Fruit fly (Drosophila melanogaster) whole organism, wandering third instar larva: ENCODE data around the gene CG13311.
A peak's percentile ranks its signal among the peaks of the same experiment; 100 is the strongest.

ENCODE experiments used
- Abd-B ChIP-seq: fragments of >200 bp; optimal IDR thresholded peaks from 2 replicates; lab custom pipeline; 2017; ENCODE audit warnings: missing biosample characterization, missing genetic modification characterization
- CG32264 ChIP-seq: fragments of 200-800 bp; sonication (Bioruptor generic); optimal IDR thresholded peaks from 2 replicates; lab custom pipeline; 2016; ENCODE audit warnings: missing biosample characterization, missing genetic modification characterization
- CG9705 ChIP-seq: fragments of 200-800 bp; sonication (Bioruptor generic); optimal IDR thresholded peaks from 2 replicates; lab custom pipeline; 2018; ENCODE audit warnings: missing biosample characterization, mild to moderate bottlenecking, missing genetic modification characterization
- CrebA ChIP-seq: fragments of 200-800 bp; sonication (Bioruptor generic); optimal IDR thresholded peaks from 2 replicates; lab custom pipeline; 2016; ENCODE audit warnings: missing biosample characterization, mild to moderate bottlenecking, missing genetic modification characterization, borderline replicate concordance
- Dfd ChIP-seq: fragments of >200 bp; optimal IDR thresholded peaks from 2 replicates; lab custom pipeline; 2017; ENCODE audit warnings: missing biosample characterization, missing genetic modification characterization
- Dif ChIP-seq: fragments of 200-275, 200-300 bp; sonication (Bioruptor generic); optimal IDR thresholded peaks from 2 replicates; lab custom pipeline; 2018; ENCODE audit warnings: missing biosample characterization, missing genetic modification characterization; ENCODE audit not compliant: partially characterized antibody
- GATAd ChIP-seq: sonication (Bioruptor generic); optimal IDR thresholded peaks from 2 replicates; lab custom pipeline; 2016; ENCODE audit warnings: missing biosample characterization, missing genetic modification characterization
- HLH106 ChIP-seq: fragments of 200-800 bp; optimal IDR thresholded peaks from 3 replicates; lab custom pipeline; 2019; ENCODE audit warnings: missing biosample characterization, mild to moderate bottlenecking, missing genetic modification characterization, moderate library complexity
- Hnf4 ChIP-seq: fragments of 200-800 bp; sonication (Bioruptor generic); optimal IDR thresholded peaks from 2 replicates; lab custom pipeline; 2016; ENCODE audit warnings: missing biosample characterization, mild to moderate bottlenecking, missing genetic modification characterization
- Hr78 ChIP-seq: fragments of >200 bp; optimal IDR thresholded peaks from 2 replicates; lab custom pipeline; 2017; ENCODE audit warnings: missing biosample characterization, missing genetic modification characterization
- Hr83 ChIP-seq: fragments of 200-300 bp; sonication (Bioruptor generic); optimal IDR thresholded peaks from 2 replicates; lab custom pipeline; 2016; ENCODE audit warnings: missing biosample characterization, mild to moderate bottlenecking, missing genetic modification characterization, moderate library complexity; ENCODE audit not compliant: poor library complexity, severe bottlenecking
- Jra ChIP-seq: sonication (Bioruptor generic); optimal IDR thresholded peaks from 2 replicates; lab custom pipeline; 2016; ENCODE audit warnings: missing biosample characterization, missing genetic modification characterization
- Mio ChIP-seq: sonication (Bioruptor generic); optimal IDR thresholded peaks from 2 replicates; lab custom pipeline; 2016; ENCODE audit warnings: missing biosample characterization, missing genetic modification characterization
- Myc ChIP-seq: fragments of >200 bp; optimal IDR thresholded peaks from 2 replicates; lab custom pipeline; 2017
- N ChIP-seq: fragments of >200 bp; optimal IDR thresholded peaks from 2 replicates; lab custom pipeline; 2018; ENCODE audit warnings: missing biosample characterization, missing external identifiers, missing genetic modification characterization
- OdsH ChIP-seq: fragments of 200-800 bp; sonication (Bioruptor generic); optimal IDR thresholded peaks from 2 replicates; lab custom pipeline; 2016; ENCODE audit warnings: missing biosample characterization, mild to moderate bottlenecking, missing genetic modification characterization
- Rel ChIP-seq, 2 experiments: fragments of 200-800 bp; sonication (Bioruptor generic) in 1 of 2; optimal IDR thresholded peaks; 2 replicates in 1 of 2; 3 replicates in 1 of 2; lab custom pipeline; 2016 to 2019; ENCODE audit warnings: mild to moderate bottlenecking in 2 of 2, missing biosample characterization in 2 of 2, missing genetic modification characterization in 2 of 2, moderate library complexity in 1 of 2
- Sp1 ChIP-seq: fragments of 200-800 bp; sonication (Bioruptor generic); optimal IDR thresholded peaks from 3 replicates; lab custom pipeline; 2019; ENCODE audit warnings: missing biosample characterization, mild to moderate bottlenecking, missing genetic modification characterization, moderate library complexity
- Vsx2 ChIP-seq: fragments of 200-300, 225-300 bp; sonication (Bioruptor generic); optimal IDR thresholded peaks from 2 replicates; lab custom pipeline; 2018; ENCODE audit warnings: missing biosample characterization, missing genetic modification characterization; ENCODE audit not compliant: partially characterized antibody
- br ChIP-seq: fragments of 200-800 bp; sonication (Bioruptor generic); optimal IDR thresholded peaks from 2 replicates; lab custom pipeline; 2016; ENCODE audit warnings: missing biosample characterization, missing genetic modification characterization
- brk ChIP-seq: fragments of 200-800 bp; sonication (Bioruptor generic); optimal IDR thresholded peaks from 2 replicates; lab custom pipeline; 2016; ENCODE audit warnings: missing biosample characterization, mild to moderate bottlenecking, missing genetic modification characterization
- dmrt93B ChIP-seq: fragments of 200-800 bp; sonication (Bioruptor generic); optimal IDR thresholded peaks from 2 replicates; lab custom pipeline; 2018; ENCODE audit warnings: missing biosample characterization, mild to moderate bottlenecking, missing genetic modification characterization
- dsf ChIP-seq: sonication (Bioruptor generic); optimal IDR thresholded peaks from 2 replicates; lab custom pipeline; 2016; ENCODE audit warnings: missing biosample characterization, missing genetic modification characterization, borderline replicate concordance
- ey ChIP-seq: fragments of 200-800 bp; sonication (Bioruptor generic); optimal IDR thresholded peaks from 2 replicates; lab custom pipeline; 2016; ENCODE audit warnings: missing biosample characterization, missing genetic modification characterization
- foxo ChIP-seq, 2 experiments: fragments of 200-800 bp; sonication (Bioruptor generic); optimal IDR thresholded peaks; 2 replicates in 1 of 2; 3 replicates in 1 of 2; lab custom pipeline; 2016 to 2017; ENCODE audit warnings: missing biosample characterization in 2 of 2, missing genetic modification characterization in 2 of 2
- fru ChIP-seq: fragments of 200-800 bp; sonication (Bioruptor generic); optimal IDR thresholded peaks from 3 replicates; lab custom pipeline; 2016; ENCODE audit warnings: missing biosample characterization, mild to moderate bottlenecking, missing genetic modification characterization
- h ChIP-seq: fragments of 200-800 bp; sonication (Bioruptor generic); optimal IDR thresholded peaks from 3 replicates; lab custom pipeline; 2016; ENCODE audit warnings: missing biosample characterization, mild to moderate bottlenecking, missing genetic modification characterization
- jim ChIP-seq: fragments of 175-275, 200-325 bp; sonication (Bioruptor generic); optimal IDR thresholded peaks from 2 replicates; lab custom pipeline; 2016; ENCODE audit warnings: missing biosample characterization, mild to moderate bottlenecking, missing genetic modification characterization
- lola ChIP-seq: fragments of >200 bp; optimal IDR thresholded peaks from 2 replicates; lab custom pipeline; 2017; ENCODE audit warnings: missing biosample characterization, missing genetic modification characterization
- pan ChIP-seq: fragments of >200 bp; optimal IDR thresholded peaks from 2 replicates; lab custom pipeline; 2017
- psq ChIP-seq: fragments of 200-800 bp; sonication (Bioruptor generic); optimal IDR thresholded peaks from 3 replicates; lab custom pipeline; 2017; ENCODE audit warnings: missing biosample characterization, mild to moderate bottlenecking, missing genetic modification characterization, moderate library complexity
- rgr ChIP-seq: fragments of 200-800 bp; sonication (Bioruptor generic); optimal IDR thresholded peaks from 3 replicates; lab custom pipeline; 2016; ENCODE audit warnings: missing biosample characterization, mild to moderate bottlenecking, missing genetic modification characterization
- sage ChIP-seq: fragments of 200-800 bp; sonication (Bioruptor generic); optimal IDR thresholded peaks from 2 replicates; lab custom pipeline; 2016; ENCODE audit warnings: missing biosample characterization, mild to moderate bottlenecking, missing genetic modification characterization
- sv ChIP-seq: fragments of 200-800 bp; sonication (Bioruptor generic); optimal IDR thresholded peaks from 3 replicates; lab custom pipeline; 2016; ENCODE audit warnings: missing biosample characterization, missing genetic modification characterization
- tai ChIP-seq: sonication (Bioruptor generic); optimal IDR thresholded peaks from 2 replicates; lab custom pipeline; 2016; ENCODE audit warnings: missing biosample characterization, missing genetic modification characterization
- usp ChIP-seq: fragments of >200 bp; optimal IDR thresholded peaks from 2 replicates; lab custom pipeline; 2017; ENCODE audit warnings: missing biosample characterization, missing genetic modification characterization
- woc ChIP-seq: sonication (Bioruptor generic); optimal IDR thresholded peaks from 2 replicates; lab custom pipeline; 2016; ENCODE audit warnings: missing biosample characterization, mild to moderate bottlenecking, missing genetic modification characterization

CG13311 gene

dm6 chr3L:8822881-8823435 lies 21.0 kb upstream of the CG13311 start:
- TF ChIP-seq psq: no peak
- TF ChIP-seq sage (GFP tag; lab: Kevin White, UChicago): no peak
- no peak for TF ChIP-seq Hnf4 (GFP tag; lab: Kevin White, UChicago)
- TF ChIP-seq CG32264 (GFP tag; lab: Kevin White, UChicago): no peak
- no peak for TF ChIP-seq foxo (GFP tag; optimal IDR thresholded peaks at IDR 0.05; lab: Kevin White, UChicago)
- no peak for TF ChIP-seq Vsx2 (GFP tag; lab: Kevin White, UChicago)
- no peak for TF ChIP-seq Abd-B (GFP tag; lab: Kevin White, UChicago)
- no peak for TF ChIP-seq dsf (GFP tag; lab: Kevin White, UChicago)
- no peak for TF ChIP-seq Rel (GFP tag; optimal IDR thresholded peaks at IDR 0.05; lab: Kevin White, UChicago)
- peak; percentile 4 for TF ChIP-seq Rel (tag; optimal IDR thresholded peaks at IDR 0.05; lab: Kevin White, UChicago)
- TF ChIP-seq OdsH: no peak
- TF ChIP-seq fru (GFP tag; lab: Kevin White, UChicago): peak; percentile 38
- TF ChIP-seq Dif: no peak
- TF ChIP-seq N (GFP tag; lab: Kevin White, UChicago): no peak
- TF ChIP-seq Hr78 (GFP tag; lab: Kevin White, UChicago): no peak

- TF ChIP-seq Vsx2 (GFP tag; lab: Kevin White, UChicago) (no peak), usp (GFP tag; lab: Kevin White, UChicago) (no peak), dmrt93B (GFP tag; lab: Kevin White, UChicago) (peak; percentile 48), Hnf4 (GFP tag; lab: Kevin White, UChicago) (peak; percentile 88), ey (GFP tag; lab: Kevin White, UChicago) (peak; percentile 87), jim (GFP tag; lab: Kevin White, UChicago) (no peak), fru (GFP tag; lab: Kevin White, UChicago) (peak; percentile 93), h (GFP tag; lab: Kevin White, UChicago) (peak; percentile 93), lola (no peak), br (GFP tag; lab: Kevin White, UChicago) (peak; percentile 92), GATAd (GFP tag; lab: Kevin White, UChicago) (no peak), tai (peak; percentile 65), brk (GFP tag; lab: Kevin White, UChicago) (peak; percentile 87), CG32264 (GFP tag; lab: Kevin White, UChicago) (peak; percentile 80), Dif (peak; percentile 16), Hr78 (GFP tag; lab: Kevin White, UChicago) (no peak), Myc (no peak), woc (GFP tag; lab: Kevin White, UChicago) (peak; percentile 83), OdsH (peak; percentile 85), sage (GFP tag; lab: Kevin White, UChicago) (peak; percentile 72), psq (peak; percentile 67), Sp1 (GFP tag; lab: Kevin White, UChicago) (peak; percentile 82), pan (lab: Kevin White, UChicago) (no peak), Abd-B (GFP tag; lab: Kevin White, UChicago) (no peak), rgr (GFP tag; lab: Kevin White, UChicago) (peak; percentile 89), CrebA (GFP tag; lab: Kevin White, UChicago) (peak; percentile 12), HLH106 (tag; lab: Kevin White, UChicago) (peak; percentile 88), Mio (GFP tag; lab: Kevin White, UChicago) (peak; percentile 6), Rel (GFP tag; optimal IDR thresholded peaks at IDR 0.05; lab: Kevin White, UChicago) (peak; percentile 14), Rel (tag; optimal IDR thresholded peaks at IDR 0.05; lab: Kevin White, UChicago) (peak; percentile 74), sv (GFP tag; lab: Kevin White, UChicago) (no peak), dsf (GFP tag; lab: Kevin White, UChicago) (no peak), CG9705 (peak; percentile 67), Hr83 (no peak), foxo (GFP tag; optimal IDR thresholded peaks at IDR 0.05; lab: Kevin White, UChicago) (peak; percentile 67 to 88), Jra (GFP tag; lab: Kevin White, UChicago) (peak; percentile 53), N (GFP tag; lab: Kevin White, UChicago) (no peak), Dfd (GFP tag; lab: Kevin White, UChicago) (no peak)
Observed at dm6 chr3L:8821708-8822660, 20.0 kb upstream of the CG13311 start.
